Worm (Caenorhabditis elegans) whole organism, L1 larva: ENCODE measurements around the gene elt-7.

ENCODE experiments used
- C34B4.2 ChIP-seq: sonication (generic microtip); optimal IDR thresholded peaks from 2 replicates; lab custom pipeline; 2017; ENCODE audit warnings: mild to moderate bottlenecking, missing genetic modification characterization, missing compliant biosample characterization
- F16B12.6 ChIP-seq: fragments of 150-350 bp; optimal IDR thresholded peaks from 2 replicates; lab custom pipeline; 2014; ENCODE audit warnings: missing biosample characterization, missing genetic modification characterization
- alr-1 ChIP-seq: fragments of 200-800 bp; sonication (Bioruptor generic); optimal IDR thresholded peaks from 2 replicates; lab custom pipeline; 2018; ENCODE audit warnings: borderline replicate concordance, mild to moderate bottlenecking, missing genetic modification characterization, missing compliant biosample characterization
- aly-2 ChIP-seq: fragments of 150-350 bp; optimal IDR thresholded peaks from 2 replicates; lab custom pipeline; 2014; ENCODE audit warnings: missing biosample characterization, missing genetic modification characterization
- ceh-63 ChIP-seq: fragments of 200-800 bp; sonication (Bioruptor generic); optimal IDR thresholded peaks from 2 replicates; lab custom pipeline; 2018; ENCODE audit warnings: mild to moderate bottlenecking, missing genetic modification characterization, missing compliant biosample characterization
- ceh-82 ChIP-seq, 3 experiments: fragments of 150-350 bp in 1 of 3; sonication (generic microtip) in 2 of 3; optimal IDR thresholded peaks; 2 replicates each; lab custom pipeline; 2014 to 2017; ENCODE audit warnings: missing biosample characterization in 3 of 3, missing genetic modification characterization in 3 of 3
- dpl-1 ChIP-seq, 3 experiments: fragments of 150-350 bp in 2 of 3; sonication (generic microtip) in 1 of 3; optimal IDR thresholded peaks; 2 replicates each; lab custom pipeline; 2014 to 2017; ENCODE audit warnings: missing biosample characterization in 3 of 3, missing genetic modification characterization in 3 of 3, missing genetic modification reagents in 3 of 3
- efl-1 ChIP-seq, 4 experiments: fragments of 150-350 bp; optimal IDR thresholded peaks in 3 of 4; peaks in 1 of 4; 1 replicate in 1 of 4; 2 replicates in 3 of 4; lab custom pipeline; 2014; ENCODE audit warnings: missing biosample characterization in 2 of 4, missing genetic modification characterization in 2 of 4, missing genetic modification reagents in 2 of 4
- efl-3 ChIP-seq: fragments of 200-800 bp; sonication (Bioruptor generic); optimal IDR thresholded peaks from 2 replicates; lab custom pipeline; 2018; ENCODE audit warnings: mild to moderate bottlenecking, missing genetic modification characterization, missing compliant biosample characterization
- egl-13 ChIP-seq: sonication (generic microtip); optimal IDR thresholded peaks from 2 replicates; lab custom pipeline; 2016; ENCODE audit warnings: missing genotype, missing genetic modification reagents, missing genetic modification characterization, missing compliant biosample characterization
- egl-27 ChIP-seq, 2 experiments: fragments of 150-350 bp in 1 of 2; sonication (generic microtip); optimal IDR thresholded peaks; 3 replicates each; lab custom pipeline; 2017 to 2018; ENCODE audit warnings: missing biosample characterization in 2 of 2, missing genetic modification characterization in 2 of 2, missing genetic modification reagents in 2 of 2
- elt-2 ChIP-seq: sonication (generic microtip); optimal IDR thresholded peaks from 2 replicates; lab custom pipeline; 2016; ENCODE audit warnings: missing genetic modification characterization, mild to moderate bottlenecking, inconsistent platforms, missing compliant biosample characterization, missing genetic modification reagents
- elt-3 ChIP-seq, 6 experiments: fragments of 150-350 bp in 1 of 6; sonication (generic microtip); optimal IDR thresholded peaks; 2 replicates each; lab custom pipeline; 2017 to 2018; ENCODE audit warnings: missing biosample characterization in 6 of 6, missing genetic modification characterization in 6 of 6, inconsistent platforms in 1 of 6
- ets-5 ChIP-seq: fragments of 200-800 bp; sonication (Bioruptor generic); IDR thresholded peaks from 2 replicates; pipeline ENCODE4 v1.3.6; 2022; ENCODE audit warnings: missing genetic modification characterization, missing compliant biosample characterization
- fkh-10 ChIP-seq: sonication (generic microtip); optimal IDR thresholded peaks from 2 replicates; lab custom pipeline; 2017; ENCODE audit warnings: missing biosample characterization, missing genetic modification reagents, missing genetic modification characterization
- fos-1 ChIP-seq: fragments of 150-350 bp; optimal IDR thresholded peaks from 2 replicates; lab custom pipeline; 2014; ENCODE audit warnings: missing biosample characterization, missing genetic modification characterization
- grh-1 ChIP-seq: fragments of 200-800 bp; sonication (Bioruptor generic); IDR thresholded peaks from 2 replicates; pipeline ENCODE4 v1.3.6; 2022; ENCODE audit warnings: missing genetic modification reagents, missing genetic modification characterization, missing compliant biosample characterization
- hpl-2 ChIP-seq: fragments of 150-350 bp; optimal IDR thresholded peaks from 2 replicates; lab custom pipeline; 2014; ENCODE audit warnings: missing biosample characterization, missing genetic modification reagents, missing genetic modification characterization
- lin-13 ChIP-seq: fragments of 150-350 bp; optimal IDR thresholded peaks from 2 replicates; lab custom pipeline; 2014; ENCODE audit warnings: missing biosample characterization, missing genetic modification reagents, missing genetic modification characterization
- lin-35 ChIP-seq, 2 experiments: fragments of 150-350 bp; optimal IDR thresholded peaks; 2 replicates each; lab custom pipeline; 2014; ENCODE audit warnings: missing biosample characterization in 2 of 2, missing genetic modification characterization in 2 of 2, missing genetic modification reagents in 2 of 2
- lir-3 ChIP-seq: sonication (generic microtip); optimal IDR thresholded peaks from 2 replicates; lab custom pipeline; 2016; ENCODE audit warnings: mild to moderate bottlenecking, missing genetic modification characterization, moderate library complexity, missing compliant biosample characterization; ENCODE audit not compliant: poor library complexity
- mab-9 ChIP-seq: fragments of 200-800 bp; sonication (Bioruptor generic); IDR thresholded peaks from 2 replicates; pipeline ENCODE4 v1.3.6; 2022; ENCODE audit warnings: missing genetic modification reagents, missing genetic modification characterization, missing compliant biosample characterization
- mdl-1 ChIP-seq, 2 experiments: fragments of 150-350 bp; optimal IDR thresholded peaks; 2 replicates each; lab custom pipeline; 2014 to 2017; ENCODE audit warnings: missing biosample characterization in 2 of 2, missing genetic modification characterization in 2 of 2, inconsistent platforms in 1 of 2
- nhr-20 ChIP-seq: sonication (generic microtip); optimal IDR thresholded peaks from 2 replicates; lab custom pipeline; 2016; ENCODE audit warnings: mild to moderate bottlenecking, missing genetic modification characterization, missing compliant biosample characterization
- nhr-237 ChIP-seq: fragments of 150-350 bp; optimal IDR thresholded peaks from 2 replicates; lab custom pipeline; 2014; ENCODE audit warnings: missing biosample characterization, missing genetic modification characterization
- nhr-28 ChIP-seq: fragments of 150-350 bp; optimal IDR thresholded peaks from 2 replicates; lab custom pipeline; 2014; ENCODE audit warnings: missing biosample characterization, missing genetic modification characterization
- nhr-71 ChIP-seq: sonication (generic microtip); optimal IDR thresholded peaks from 2 replicates; lab custom pipeline; 2016; ENCODE audit warnings: mild to moderate bottlenecking, missing genetic modification characterization, moderate library complexity, missing compliant biosample characterization
- nhr-84 ChIP-seq: sonication (generic microtip); optimal IDR thresholded peaks from 2 replicates; lab custom pipeline; 2017; ENCODE audit warnings: missing biosample characterization, missing genetic modification characterization
- nhr-85 ChIP-seq: sonication (generic microtip); peaks from one replicate; lab custom pipeline; 2016; ENCODE audit warnings: missing genetic modification characterization, inconsistent platforms, missing compliant biosample characterization
- pag-3 ChIP-seq: sonication (generic microtip); optimal IDR thresholded peaks from 2 replicates; lab custom pipeline; 2017; ENCODE audit warnings: missing genetic modification characterization, mild to moderate bottlenecking, missing compliant biosample characterization, antibody characterized with exemption, borderline replicate concordance; ENCODE audit not compliant: insufficient read depth
- pax-3 ChIP-seq: fragments of 200-800 bp; sonication (Bioruptor generic); optimal IDR thresholded peaks from 2 replicates; lab custom pipeline; 2018; ENCODE audit warnings: mild to moderate bottlenecking, missing genetic modification characterization, moderate library complexity, missing compliant biosample characterization
- rnt-1 ChIP-seq: sonication (generic microtip); optimal IDR thresholded peaks from 2 replicates; lab custom pipeline; 2016; ENCODE audit warnings: mild to moderate bottlenecking, missing genetic modification characterization, moderate library complexity, missing compliant biosample characterization
- skn-1 ChIP-seq: fragments of 150-350 bp; optimal IDR thresholded peaks from 2 replicates; lab custom pipeline; 2014; ENCODE audit warnings: missing biosample characterization, missing genetic modification characterization
- snu-23 ChIP-seq: sonication (generic microtip); optimal IDR thresholded peaks from 2 replicates; lab custom pipeline; 2016; ENCODE audit warnings: missing genetic modification characterization, missing compliant biosample characterization
- sox-4 ChIP-seq: sonication (generic microtip); optimal IDR thresholded peaks from 2 replicates; lab custom pipeline; 2016; ENCODE audit warnings: missing genetic modification characterization, missing compliant biosample characterization
- sptf-1 ChIP-seq: fragments of 150-350 bp; optimal IDR thresholded peaks from 2 replicates; lab custom pipeline; 2014; ENCODE audit warnings: missing biosample characterization, missing genetic modification characterization
- sup-37 ChIP-seq: fragments of 200-800 bp; sonication (Bioruptor generic); optimal IDR thresholded peaks from 2 replicates; lab custom pipeline; 2018; ENCODE audit warnings: mild to moderate bottlenecking, missing genetic modification characterization, missing compliant biosample characterization
- tlp-1 ChIP-seq: fragments of 150-350 bp; optimal IDR thresholded peaks from 2 replicates; lab custom pipeline; 2014; ENCODE audit warnings: missing biosample characterization, missing genetic modification characterization
- unc-130 ChIP-seq: fragments of 150-350 bp; optimal IDR thresholded peaks from 2 replicates; lab custom pipeline; 2017; ENCODE audit warnings: missing biosample characterization, missing genetic modification characterization, inconsistent platforms
- unc-30 ChIP-seq: sonication (generic microtip); optimal IDR thresholded peaks from 2 replicates; lab custom pipeline; 2017; ENCODE audit warnings: missing biosample characterization, missing genetic modification characterization
- unc-62 ChIP-seq: fragments of 150-350 bp; optimal IDR thresholded peaks from 2 replicates; lab custom pipeline; 2014; ENCODE audit warnings: missing biosample characterization, missing genetic modification reagents, missing genetic modification characterization
- unc-86 ChIP-seq: sonication (generic microtip); optimal IDR thresholded peaks from 2 replicates; lab custom pipeline; 2016; ENCODE audit warnings: missing genetic modification characterization, missing compliant biosample characterization
- xbp-1 ChIP-seq: sonication (generic microtip); optimal IDR thresholded peaks from 2 replicates; lab custom pipeline; 2016; ENCODE audit warnings: missing genetic modification characterization, missing compliant biosample characterization
- zag-1 ChIP-seq: fragments of 150-350 bp; optimal IDR thresholded peaks from 2 replicates; lab custom pipeline; 2014; ENCODE audit warnings: missing biosample characterization, missing genetic modification characterization
- zip-4 ChIP-seq: fragments of 200-800 bp; sonication (Bioruptor generic); optimal IDR thresholded peaks from 2 replicates; lab custom pipeline; 2018; ENCODE audit warnings: mild to moderate bottlenecking, missing genetic modification characterization, moderate library complexity, missing compliant biosample characterization
- ztf-4 ChIP-seq: fragments of 150-350 bp; optimal IDR thresholded peaks from 2 replicates; lab custom pipeline; 2014; ENCODE audit warnings: missing biosample characterization, missing genetic modification characterization

Gene elt-7

DNA sequence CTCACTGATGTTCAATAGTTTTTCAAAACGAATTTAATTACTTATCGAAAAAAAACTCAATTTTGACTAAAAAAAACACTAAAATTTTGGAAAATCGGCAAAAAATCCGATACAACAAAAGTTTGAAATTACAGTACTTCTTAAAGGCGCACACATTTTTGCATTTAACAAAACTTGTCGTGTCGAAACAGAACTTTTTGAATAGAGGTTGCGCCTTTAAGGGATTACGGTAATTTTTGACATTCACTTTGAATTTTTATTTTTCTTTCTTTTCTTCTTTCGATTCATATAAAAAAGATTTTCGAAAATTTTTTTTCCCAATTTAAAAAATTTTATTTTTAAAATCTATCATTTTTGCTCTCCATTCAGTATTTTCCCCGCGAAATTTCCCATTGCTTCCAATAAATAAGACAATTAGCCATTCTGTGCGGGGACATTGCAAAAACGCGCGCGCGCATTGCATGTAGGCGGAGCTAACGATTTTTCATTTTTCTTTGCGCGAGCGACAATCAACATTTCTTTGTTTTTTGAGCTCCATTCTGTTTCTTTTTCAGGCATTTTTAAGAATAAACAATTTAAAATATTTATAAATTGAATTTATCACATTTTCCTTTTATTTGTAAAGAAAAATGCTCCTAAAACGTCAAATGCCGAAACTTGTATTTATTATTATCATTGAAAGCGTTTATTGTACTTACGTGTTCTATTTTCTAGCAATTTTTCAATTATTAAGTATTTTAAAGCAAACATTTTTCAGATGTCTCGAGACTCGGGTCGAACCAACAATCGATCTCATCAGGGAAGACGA lies 39.1 kb upstream of the elt-7 start, which contains the start of gene F39G3.3 (continued):
- TF ChIP-seq sox-4 (tag; lab: Kevin White, UChicago): no peak
- no peak for TF ChIP-seq zag-1 (tag; lab: Kevin White, UChicago)
- TF ChIP-seq fkh-10 (GFP tag; lab: Kevin White, UChicago): no peak
- peak; percentile 81 for TF ChIP-seq rnt-1 (tag; lab: Kevin White, UChicago)
- peak; percentile 74 for TF ChIP-seq skn-1
- peak; percentile 4 for TF ChIP-seq hpl-2
- no peak for TF ChIP-seq egl-27 (tag; optimal IDR thresholded peaks at IDR 0.05; lab: Kevin White, UChicago)
- peak; percentile 33 to 55 for TF ChIP-seq efl-1 (optimal IDR thresholded peaks at IDR 0.05; lab: Kevin White, UChicago)
- peak; percentile 35 to 95 for TF ChIP-seq efl-1 (GFP tag; optimal IDR thresholded peaks at IDR 0.05 in 1 of 2; lab: Kevin White, UChicago)
- no peak for TF ChIP-seq C34B4.2
- TF ChIP-seq nhr-85 (tag; lab: Kevin White, UChicago): peak; percentile 80
- TF ChIP-seq ztf-4 (tag; lab: Kevin White, UChicago): no peak
- TF ChIP-seq mdl-1 (tag; optimal IDR thresholded peaks at IDR 0.05; lab: Kevin White, UChicago): peak in 1 of 2 experiments; percentile 30
- no peak for TF ChIP-seq nhr-28
- peak; percentile 88 for TF ChIP-seq unc-130
- no peak for TF ChIP-seq F16B12.6 (tag; lab: Kevin White, UChicago)
- TF ChIP-seq unc-62 (GFP tag; lab: Kevin White, UChicago): no peak
- TF ChIP-seq elt-3 (tag; optimal IDR thresholded peaks at IDR 0.05; lab: Kevin White, UChicago): peak in 1 of 6 experiments; percentile 10
- no peak for TF ChIP-seq ets-5 (GFP tag; lab: Robert Waterston, UW)
- TF ChIP-seq alr-1 (tag; lab: Kevin White, UChicago): no peak
- TF ChIP-seq fos-1: no peak
- peak; percentile 19 to 59 (median 46) for TF ChIP-seq dpl-1 (GFP tag; optimal IDR thresholded peaks at IDR 0.05; lab: Kevin White, UChicago)
- TF ChIP-seq efl-3: no peak
- TF ChIP-seq ceh-63 (GFP tag; lab: Kevin White, UChicago): no peak
- peak; percentile 38 for TF ChIP-seq unc-86 (tag; lab: Kevin White, UChicago)
- no peak for TF ChIP-seq pag-3 (tag; lab: Kevin White, UChicago)
- no peak for TF ChIP-seq grh-1
- no peak for TF ChIP-seq pax-3
- TF ChIP-seq snu-23 (GFP tag; lab: Kevin White, UChicago): peak; percentile 67
- TF ChIP-seq unc-30 (tag; lab: Kevin White, UChicago): no peak
- peak; percentile 75 for TF ChIP-seq nhr-71
- TF ChIP-seq nhr-20 (tag; lab: Kevin White, UChicago): peak; percentile 57
- TF ChIP-seq sptf-1 (tag; lab: Kevin White, UChicago): no peak
- peak; percentile 47 for TF ChIP-seq lir-3 (tag; lab: Kevin White, UChicago)
- TF ChIP-seq tlp-1 (tag; lab: Kevin White, UChicago): no peak
- TF ChIP-seq nhr-84: no peak
- peak; percentile 40 for TF ChIP-seq lin-13
- no peak for TF ChIP-seq zip-4
- TF ChIP-seq egl-13 (tag; lab: Kevin White, UChicago): peak; percentile 29
- no peak for TF ChIP-seq sup-37 (GFP tag; lab: Kevin White, UChicago)

DNA sequence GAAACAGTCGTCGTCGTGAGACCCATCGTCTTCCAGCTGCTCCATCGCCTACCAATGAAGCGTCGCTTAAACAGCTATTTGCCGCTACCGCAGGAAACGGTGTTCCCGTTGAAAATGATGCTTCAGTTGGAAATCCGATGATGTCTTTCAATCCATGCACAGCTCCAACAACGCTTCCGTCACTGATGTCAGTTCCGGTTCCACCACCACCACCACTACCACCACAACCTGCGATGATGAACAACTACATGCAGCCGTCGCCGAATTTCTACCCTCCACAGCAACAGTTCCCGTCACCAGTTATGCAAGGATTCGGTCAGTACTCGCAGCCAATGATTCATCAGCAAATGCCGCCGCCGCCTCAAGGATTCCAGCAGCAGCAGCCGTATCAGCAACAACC lies 36.5 kb upstream of the elt-7 start:
- no peak for TF ChIP-seq nhr-28
- no peak for TF ChIP-seq mab-9
- TF ChIP-seq elt-2 (tag; lab: Kevin White, UChicago): no peak
- TF ChIP-seq aly-2 (tag; lab: Kevin White, UChicago): no peak
- TF ChIP-seq xbp-1 (tag; lab: Kevin White, UChicago): no peak
- no peak for TF ChIP-seq ceh-82 (tag; optimal IDR thresholded peaks at IDR 0.05; lab: Kevin White, UChicago)
- TF ChIP-seq rnt-1 (tag; lab: Kevin White, UChicago): no peak
- TF ChIP-seq lin-13: no peak
- no peak for TF ChIP-seq nhr-237 (tag; lab: Kevin White, UChicago)
- no peak for TF ChIP-seq lin-35 (GFP tag; optimal IDR thresholded peaks at IDR 0.05; lab: Kevin White, UChicago)
